Worm (Caenorhabditis elegans) whole organism, young adult: ENCODE results near the gene twk-44.

Source experiments
- F49E8.2 ChIP-seq: sonication (generic microtip); optimal IDR thresholded peaks from 3 replicates; lab custom pipeline; 2017; ENCODE audit warnings: missing genetic modification characterization, mild to moderate bottlenecking, missing compliant biosample characterization, antibody characterized with exemption, moderate library complexity; ENCODE audit not compliant: insufficient read depth
- ZK185.1 ChIP-seq: sonication (generic microtip); optimal IDR thresholded peaks from 2 replicates; lab custom pipeline; 2016; ENCODE audit warnings: mild to moderate bottlenecking, missing genetic modification characterization, missing compliant biosample characterization; ENCODE audit not compliant: poor library complexity, severe bottlenecking
- lin-40 ChIP-seq: sonication (generic microtip); optimal IDR thresholded peaks from 2 replicates; lab custom pipeline; 2016; ENCODE audit warnings: missing genetic modification characterization, mild to moderate bottlenecking, missing compliant biosample characterization, missing genotype, missing genetic modification reagents
- unc-62 ChIP-seq: fragments of 150-350 bp; optimal IDR thresholded peaks from 2 replicates; lab custom pipeline; 2014; ENCODE audit warnings: missing biosample characterization, missing genetic modification reagents, missing genetic modification characterization
- ztf-6 ChIP-seq: fragments of 200-800 bp; sonication (Bioruptor generic); IDR thresholded peaks from 2 replicates; pipeline ENCODE4 v1.3.6; 2022; ENCODE audit warnings: missing genetic modification reagents, missing genetic modification characterization, missing compliant biosample characterization

DNA sequence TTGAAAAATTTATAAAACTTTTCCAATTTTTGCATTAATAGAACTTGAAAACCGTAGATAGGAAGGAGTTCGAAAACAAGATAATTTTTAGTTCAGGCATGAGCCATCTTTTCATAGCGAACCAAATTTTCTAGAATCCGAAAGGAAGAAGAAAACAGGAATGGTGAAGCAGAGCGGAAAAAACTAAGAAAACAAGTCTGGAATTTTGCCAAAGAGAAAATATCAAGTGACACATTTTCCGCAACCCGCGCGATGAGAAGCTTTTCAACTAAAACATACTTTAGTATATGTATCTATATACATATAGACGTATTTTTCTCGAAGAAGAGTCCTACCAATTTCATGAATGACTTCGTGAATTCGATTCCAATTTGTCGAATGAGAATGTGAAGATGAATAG, 14.6 kb upstream of the twk-44 start:
- TF ChIP-seq F49E8.2 (no peak), ztf-6 (GFP tag; lab: Robert Waterston, UW) (no peak), unc-62 (GFP tag; lab: Kevin White, UChicago) (no peak), lin-40 (no peak), ZK185.1 (tag; lab: Kevin White, UChicago) (no peak)
